Fruit fly (Drosophila melanogaster) whole organism, embryonic: Measurements from ENCODE around the gene CG8562.

Experiments used
- Bteb2 ChIP-seq: fragments of 200-800 bp; sonication (Bioruptor generic); optimal IDR thresholded peaks from 2 replicates; lab custom pipeline; 2016; ENCODE audit warnings: missing biosample characterization, missing genetic modification characterization
- CG10366 ChIP-seq: fragments of 200-800 bp; sonication (Bioruptor generic); IDR thresholded peaks from 2 replicates; pipeline ENCODE4 v1.3.6; 2022; ENCODE audit warnings: missing biosample characterization, missing genetic modification characterization
- CG10431 ChIP-seq: fragments of 200-800 bp; sonication (Bioruptor generic); optimal IDR thresholded peaks from 3 replicates; lab custom pipeline; 2018; ENCODE audit warnings: missing biosample characterization, mild to moderate bottlenecking, missing genetic modification characterization
- CG12155 ChIP-seq: fragments of 200-800 bp; sonication (Bioruptor generic); optimal IDR thresholded peaks from 3 replicates; lab custom pipeline; 2016; ENCODE audit warnings: missing biosample characterization, missing genetic modification characterization
- CG12219 ChIP-seq: fragments of 200-800 bp; sonication (Bioruptor generic); optimal IDR thresholded peaks from 3 replicates; lab custom pipeline; 2018; ENCODE audit warnings: missing biosample characterization, mild to moderate bottlenecking, missing genetic modification characterization
- CG12769 ChIP-seq: fragments of 200-800 bp; sonication (Bioruptor generic); optimal IDR thresholded peaks from 2 replicates; lab custom pipeline; 2019; ENCODE audit warnings: missing biosample characterization, mild to moderate bottlenecking, missing genetic modification characterization, moderate library complexity
- CG13775 ChIP-seq: fragments of 200-800 bp; sonication (Bioruptor generic); optimal IDR thresholded peaks from 3 replicates; lab custom pipeline; 2017; ENCODE audit warnings: missing biosample characterization, mild to moderate bottlenecking, missing genetic modification characterization
- CG14050 ChIP-seq: fragments of 200-800 bp; sonication (Bioruptor generic); IDR thresholded peaks from 3 replicates; pipeline ENCODE4 v1.3.6; 2022; ENCODE audit warnings: missing biosample characterization, missing genetic modification characterization
- CG14860 ChIP-seq: fragments of 200-800 bp; sonication (Bioruptor generic); IDR thresholded peaks from 3 replicates; pipeline ENCODE4 v1.3.6; 2022; ENCODE audit warnings: missing biosample characterization, missing genetic modification characterization; ENCODE audit not compliant: partially characterized antibody
- CG16815 ChIP-seq: fragments of 200-800 bp; sonication (Bioruptor generic); optimal IDR thresholded peaks from 3 replicates; lab custom pipeline; 2017; ENCODE audit warnings: missing biosample characterization, mild to moderate bottlenecking, missing genetic modification characterization
- CG2120 ChIP-seq: fragments of 200-800 bp; sonication (Bioruptor generic); optimal IDR thresholded peaks from 3 replicates; lab custom pipeline; 2016; ENCODE audit warnings: missing biosample characterization, missing genetic modification characterization
- CG2199 ChIP-seq: fragments of 200-800 bp; sonication (Bioruptor generic); IDR thresholded peaks from 3 replicates; pipeline ENCODE4 v1.3.6; 2022; ENCODE audit warnings: missing biosample characterization, missing genetic modification characterization
- CG31224 ChIP-seq: fragments of 200-800 bp; sonication (Bioruptor generic); IDR thresholded peaks from 2 replicates; pipeline ENCODE4 v1.3.6; 2022; ENCODE audit warnings: missing biosample characterization, missing genetic modification characterization
- CG3163 ChIP-seq: fragments of 200-800 bp; sonication (Bioruptor generic); optimal IDR thresholded peaks from 3 replicates; lab custom pipeline; 2016; ENCODE audit warnings: missing biosample characterization, missing genetic modification characterization
- CG4730 ChIP-seq: fragments of 200-800 bp; sonication (Bioruptor generic); IDR thresholded peaks from 2 replicates; pipeline ENCODE4 v1.3.6; 2022; ENCODE audit warnings: missing biosample characterization, missing genetic modification characterization
- CG6254 ChIP-seq: fragments of 200-800 bp; sonication (Bioruptor generic); optimal IDR thresholded peaks from 3 replicates; lab custom pipeline; 2017; ENCODE audit warnings: mild to moderate bottlenecking, missing biosample characterization, missing genetic modification reagents, missing genetic modification characterization
- CG6272 ChIP-seq: fragments of 200-800 bp; sonication (Bioruptor generic); IDR thresholded peaks from 2 replicates; pipeline ENCODE4 v1.3.6; 2022; ENCODE audit warnings: missing biosample characterization, missing genetic modification characterization
- CG6654 ChIP-seq: fragments of 200-800 bp; sonication (Bioruptor generic); optimal IDR thresholded peaks from 2 replicates; lab custom pipeline; 2017; ENCODE audit warnings: missing biosample characterization, mild to moderate bottlenecking, missing genetic modification characterization
- CG7839 ChIP-seq: fragments of 200-800 bp; sonication (Bioruptor generic); optimal IDR thresholded peaks from 3 replicates; lab custom pipeline; 2018; ENCODE audit warnings: missing biosample characterization, mild to moderate bottlenecking, missing genetic modification characterization, moderate library complexity
- CG8281 ChIP-seq: fragments of 200-800 bp; sonication (Bioruptor generic); optimal IDR thresholded peaks from 2 replicates; lab custom pipeline; 2018; ENCODE audit warnings: missing biosample characterization, mild to moderate bottlenecking, missing genetic modification characterization, moderate library complexity
- CG9609 ChIP-seq: fragments of 200-800 bp; sonication (Bioruptor generic); optimal IDR thresholded peaks from 3 replicates; lab custom pipeline; 2016; ENCODE audit warnings: missing biosample characterization, missing genetic modification characterization
- CHES-1-like ChIP-seq: fragments of 200-800 bp; sonication (Bioruptor generic); optimal IDR thresholded peaks from 2 replicates; lab custom pipeline; 2016; ENCODE audit warnings: missing biosample characterization, missing genetic modification characterization
- Camta ChIP-seq: fragments of 200-800 bp; sonication (Bioruptor generic); optimal IDR thresholded peaks from 2 replicates; lab custom pipeline; 2016; ENCODE audit warnings: missing biosample characterization, missing genetic modification characterization
- Dfd ChIP-seq, 2 experiments: fragments of >200 bp; optimal IDR thresholded peaks; 2 replicates each; lab custom pipeline; 2017; ENCODE audit warnings: missing biosample characterization in 2 of 2, missing genetic modification characterization in 2 of 2
- Dll ChIP-seq: fragments of 200-800 bp; sonication (Bioruptor generic); IDR thresholded peaks from 4 replicates; pipeline ENCODE4 v1.3.6; 2022; ENCODE audit warnings: missing biosample characterization, missing genetic modification characterization; ENCODE audit not compliant: partially characterized antibody
- H2.0 ChIP-seq: fragments of 200-800 bp; sonication (Bioruptor generic); IDR thresholded peaks from 2 replicates; pipeline ENCODE4 v1.3.6; 2022; ENCODE audit warnings: missing biosample characterization, missing genetic modification characterization
- Jarid2 ChIP-seq: fragments of 200-800 bp; sonication (Bioruptor generic); optimal IDR thresholded peaks from 3 replicates; lab custom pipeline; 2017; ENCODE audit warnings: mild to moderate bottlenecking, missing biosample characterization, missing genetic modification reagents, missing genetic modification characterization
- Max ChIP-seq: fragments of 200-800 bp; sonication (Bioruptor generic); optimal IDR thresholded peaks from 2 replicates; lab custom pipeline; 2016; ENCODE audit warnings: missing biosample characterization, mild to moderate bottlenecking, missing genetic modification characterization
- Sin3A ChIP-seq: fragments of >200 bp; optimal IDR thresholded peaks from 2 replicates; lab custom pipeline; 2018
- Sox100B ChIP-seq: fragments of 200-800 bp; sonication (Bioruptor generic); optimal IDR thresholded peaks from 3 replicates; lab custom pipeline; 2018; ENCODE audit warnings: missing biosample characterization, mild to moderate bottlenecking, missing genetic modification characterization
- Spps ChIP-seq: fragments of 200-800 bp; sonication (Bioruptor generic); optimal IDR thresholded peaks from 2 replicates; lab custom pipeline; 2018; ENCODE audit warnings: missing biosample characterization, mild to moderate bottlenecking, missing genetic modification characterization
- TFAM ChIP-seq: fragments of 200-800 bp; sonication (Bioruptor generic); optimal IDR thresholded peaks from 2 replicates; lab custom pipeline; 2017; ENCODE audit warnings: missing biosample characterization, missing genetic modification characterization, inconsistent platforms
- Trl ChIP-seq, 3 experiments: fragments of >200 bp in 2 of 3; fragments of 200-800 bp in 1 of 3; sonication (Bioruptor generic) in 1 of 3; optimal IDR thresholded peaks; 2 replicates in 1 of 3; 3 replicates in 2 of 3; lab custom pipeline; 2016 to 2017; ENCODE audit warnings: missing biosample characterization in 1 of 3, missing genetic modification characterization in 1 of 3
- Xbp1 ChIP-seq: fragments of 200-800 bp; sonication (Bioruptor generic); optimal IDR thresholded peaks from 3 replicates; lab custom pipeline; 2016; ENCODE audit warnings: missing biosample characterization, mild to moderate bottlenecking, missing genetic modification characterization
- YL-1 ChIP-seq: fragments of 200-800 bp; sonication (Bioruptor generic); optimal IDR thresholded peaks from 3 replicates; lab custom pipeline; 2017; ENCODE audit warnings: missing biosample characterization, mild to moderate bottlenecking, missing genetic modification characterization
- ac ChIP-seq: fragments of 200-800 bp; sonication (Bioruptor generic); optimal IDR thresholded peaks from 3 replicates; lab custom pipeline; 2017; ENCODE audit warnings: missing biosample characterization, mild to moderate bottlenecking, missing genetic modification characterization
- ara ChIP-seq: fragments of 200-800 bp; sonication (Bioruptor generic); IDR thresholded peaks from 2 replicates; pipeline ENCODE4 v1.3.6; 2022; ENCODE audit warnings: missing biosample characterization, missing genetic modification characterization
- corto ChIP-seq: fragments of 200-800 bp; sonication (Bioruptor generic); optimal IDR thresholded peaks from 2 replicates; lab custom pipeline; 2016; ENCODE audit warnings: missing biosample characterization, mild to moderate bottlenecking, missing genetic modification characterization, moderate library complexity
- gsb ChIP-seq: fragments of 200-800 bp; sonication (Bioruptor generic); IDR thresholded peaks from 2 replicates; pipeline ENCODE4 v1.3.6; 2022; ENCODE audit warnings: missing biosample characterization, missing genetic modification characterization
- ham ChIP-seq: fragments of 200-800 bp; sonication (Bioruptor generic); IDR thresholded peaks from 2 replicates; pipeline ENCODE4 v1.3.6; 2022; ENCODE audit warnings: missing biosample characterization, missing genetic modification characterization
- jing ChIP-seq: fragments of 200-800 bp; sonication (Bioruptor generic); optimal IDR thresholded peaks from 2 replicates; lab custom pipeline; 2018; ENCODE audit warnings: missing biosample characterization, mild to moderate bottlenecking, missing genetic modification characterization
- klu ChIP-seq: fragments of 200-800 bp; sonication (Bioruptor generic); IDR thresholded peaks from 2 replicates; pipeline ENCODE4 v1.3.6; 2022; ENCODE audit warnings: missing biosample characterization, missing genetic modification characterization
- lbe ChIP-seq: fragments of 200-800 bp; sonication (Bioruptor generic); optimal IDR thresholded peaks from 2 replicates; lab custom pipeline; 2016; ENCODE audit warnings: missing biosample characterization, mild to moderate bottlenecking, missing genetic modification characterization
- lmd ChIP-seq: fragments of 200-800 bp; sonication (Bioruptor generic); IDR thresholded peaks from 2 replicates; pipeline ENCODE4 v1.3.6; 2022; ENCODE audit warnings: missing biosample characterization, missing genetic modification characterization
- mirr ChIP-seq: fragments of 200-800 bp; sonication (Bioruptor generic); optimal IDR thresholded peaks from 3 replicates; lab custom pipeline; 2018; ENCODE audit warnings: missing biosample characterization, mild to moderate bottlenecking, missing genetic modification characterization
- pho ChIP-seq: fragments of 200-800 bp; sonication (Bioruptor generic); optimal IDR thresholded peaks from 2 replicates; lab custom pipeline; 2016; ENCODE audit warnings: missing biosample characterization, missing genetic modification characterization
- pum ChIP-seq: fragments of 200-800 bp; sonication (Bioruptor generic); optimal IDR thresholded peaks from 2 replicates; lab custom pipeline; 2016; ENCODE audit warnings: missing biosample characterization, missing genetic modification characterization
- sd ChIP-seq: fragments of 200-800 bp; sonication (Bioruptor generic); optimal IDR thresholded peaks from 3 replicates; lab custom pipeline; 2018; ENCODE audit warnings: missing biosample characterization, mild to moderate bottlenecking, missing genetic modification characterization, moderate library complexity
- sqz ChIP-seq: fragments of 200-800 bp; sonication (Bioruptor generic); optimal IDR thresholded peaks from 3 replicates; lab custom pipeline; 2018; ENCODE audit warnings: missing biosample characterization, mild to moderate bottlenecking, missing genetic modification characterization
- tgo ChIP-seq: fragments of 200-800 bp; sonication (Bioruptor generic); IDR thresholded peaks from 3 replicates; pipeline ENCODE4 v1.3.6; 2022; ENCODE audit warnings: missing biosample characterization, missing genetic modification characterization
- vvl ChIP-seq: fragments of 200-800 bp; sonication (Bioruptor generic); IDR thresholded peaks from 2 replicates; pipeline ENCODE4 v1.3.6; 2022; ENCODE audit warnings: missing biosample characterization, missing genetic modification characterization
- wdn ChIP-seq: fragments of 200-800 bp; sonication (Bioruptor generic); IDR thresholded peaks from 2 replicates; pipeline ENCODE4 v1.3.6; 2022; ENCODE audit warnings: missing biosample characterization, missing genetic modification characterization

Gene CG8562

dm6 chr3L:7359827-7360323 lies 38.2 kb upstream of the CG8562 start, which contains the start of gene pst (continued):
- TF ChIP-seq lbe (GFP tag; lab: Kevin White, UChicago) (no peak), CG31224 (no peak), CG16815 (GFP tag; lab: Kevin White, UChicago) (no peak), pho (peak; percentile 30), CG6254 (GFP tag; lab: Kevin White, UChicago) (no peak), mirr (GFP tag; lab: Kevin White, UChicago) (peak; percentile 44), ara (GFP tag; lab: Robert Waterston, UW) (no peak), ham (GFP tag; lab: Robert Waterston, UW) (no peak), CG7839 (tag; lab: Kevin White, UChicago) (no peak), CG13775 (no peak), Sin3A (lab: Kevin White, UChicago) (no peak), corto (no peak), gsb (GFP tag; lab: Robert Waterston, UW) (no peak), sd (tag; lab: Kevin White, UChicago) (peak; percentile 44), Jarid2 (peak; percentile 51), wdn (GFP tag; lab: Robert Waterston, UW) (no peak), CG10366 (GFP tag; lab: Robert Waterston, UW) (no peak), Trl (optimal IDR thresholded peaks at IDR 0.05; lab: Kevin White, UChicago) (no peak), Trl (GFP tag; optimal IDR thresholded peaks at IDR 0.05; lab: Kevin White, UChicago) (no peak), jing (GFP tag; lab: Kevin White, UChicago) (no peak), H2.0 (GFP tag; lab: Robert Waterston, UW) (0 out of 2 replicates have a peak, but pooled peaks have one; percentile 25), CG12769 (peak; percentile 74), Camta (GFP tag; lab: Kevin White, UChicago) (no peak), YL-1 (GFP tag; lab: Kevin White, UChicago) (no peak), Sox100B (GFP tag; lab: Kevin White, UChicago) (no peak), CG8281 (tag; lab: Kevin White, UChicago) (no peak), CG2199 (no peak), Spps (tag; lab: Kevin White, UChicago) (no peak), vvl (GFP tag; lab: Robert Waterston, UW) (no peak; the same call in 1 of the 2 replicates), sqz (GFP tag; lab: Kevin White, UChicago) (no peak), CG14860 (GFP tag; lab: Robert Waterston, UW) (no peak), CG2120 (GFP tag; lab: Kevin White, UChicago) (no peak), Xbp1 (no peak), CG4730 (GFP tag; lab: Robert Waterston, UW) (no peak), CG10431 (GFP tag; lab: Kevin White, UChicago) (no peak), pum (GFP tag; lab: Kevin White, UChicago) (no peak), CG3163 (GFP tag; lab: Kevin White, UChicago) (no peak), Dll (GFP tag; lab: Robert Waterston, UW) (no peak), CG9609 (no peak), Max (no peak), tgo (GFP tag; lab: Robert Waterston, UW) (no peak), CG6654 (no peak), CG12155 (GFP tag; lab: Kevin White, UChicago) (peak; percentile 96), CHES-1-like (GFP tag; lab: Kevin White, UChicago) (peak; percentile 20), CG6272 (GFP tag; lab: Robert Waterston, UW) (no peak), Dfd (GFP tag; optimal IDR thresholded peaks at IDR 0.05; lab: Kevin White, UChicago) (no peak), Bteb2 (GFP tag; lab: Kevin White, UChicago) (no peak), CG12219 (GFP tag; lab: Kevin White, UChicago) (peak; percentile 7), CG14050 (GFP tag; lab: Robert Waterston, UW) (no peak), TFAM (GFP tag; lab: Kevin White, UChicago) (no peak), ac (GFP tag; lab: Kevin White, UChicago) (no peak), klu (GFP tag; lab: Robert Waterston, UW) (no peak), lmd (GFP tag; lab: Robert Waterston, UW) (no peak)
